Worm (Caenorhabditis elegans): ENCODE results near the gene C55A6.12.

Gene C55A6.12

ce11 chrV:11548914-11549406 is 46.0 kb upstream of the C55A6.12 start, which contains the start of the genes F38B7.17 and F38B7.3 (continued):
- no peak for TF ChIP-seq B0336.3 (GFP tag; IDR thresholded peaks at IDR 0.05)
- no peak for TF ChIP-seq snpc-1.1 (tag; optimal IDR thresholded peaks at IDR 0.05; ENCODE audit: insufficient read depth)
- no peak for TF ChIP-seq nhr-27 (tag; optimal IDR thresholded peaks at IDR 0.05)
- no peak for TF ChIP-seq F23B12.7 (tag; optimal IDR thresholded peaks at IDR 0.05; ENCODE audit: insufficient read depth)
- TF ChIP-seq F57C9.4 (tag; optimal IDR thresholded peaks at IDR 0.05) = no peak
- TF ChIP-seq bed-2 (GFP tag; IDR thresholded peaks at IDR 0.05) = no peak
- TF ChIP-seq nhr-80 (tag; optimal IDR thresholded peaks at IDR 0.05) = peak; percentile 56
- TF ChIP-seq B0019.2 (GFP tag; conservative IDR thresholded peaks at IDR 0.05) = no peak
- no peak for TF ChIP-seq lin-26 (GFP tag; IDR thresholded peaks at IDR 0.05)
- TF ChIP-seq F22D6.2 (tag; optimal IDR thresholded peaks at IDR 0.05) = no peak
- TF ChIP-seq F33H1.4 (GFP tag; IDR thresholded peaks at IDR 0.05) = no peak
- TF ChIP-seq Y79H2A.3 (GFP tag; conservative IDR thresholded peaks at IDR 0.05) = no peak
- TF ChIP-seq pbrm-1 (GFP tag; IDR thresholded peaks at IDR 0.05) = no peak
- TF ChIP-seq lin-40 (tag; optimal IDR thresholded peaks at IDR 0.05) = no peak
- TF ChIP-seq B0035.1 (tag; optimal IDR thresholded peaks at IDR 0.05) = no peak
- no peak for TF ChIP-seq athp-1 (tag; optimal IDR thresholded peaks at IDR 0.05)
- TF ChIP-seq Y56A3A.18 (GFP tag; IDR thresholded peaks at IDR 0.05) = no peak
- TF ChIP-seq lir-1 (GFP tag; conservative IDR thresholded peaks at IDR 0.05) = no peak
- no peak for TF ChIP-seq dpff-1 (tag; optimal IDR thresholded peaks at IDR 0.05)
- TF ChIP-seq die-1 (tag; optimal IDR thresholded peaks at IDR 0.05) = no peak
- TF ChIP-seq hlh-26 (GFP tag; conservative IDR thresholded peaks at IDR 0.05) = no peak
- TF ChIP-seq tbp1 (GFP tag; optimal IDR thresholded peaks at IDR 0.05) = peak; percentile 18
- no peak for TF ChIP-seq F37B4.10 (GFP tag; IDR thresholded peaks at IDR 0.05)

- TF ChIP-seq F37B4.10 (GFP tag; IDR thresholded peaks at IDR 0.05) (no peak), efl-1 (GFP tag; optimal IDR thresholded peaks at IDR 0.05) (no peak), egl-18 (GFP tag; IDR thresholded peaks at IDR 0.05) (no peak), pbrm-1 (GFP tag; IDR thresholded peaks at IDR 0.05) (no peak), him-1 (tag; optimal IDR thresholded peaks at IDR 0.05) (no peak), Y56A3A.18 (GFP tag; IDR thresholded peaks at IDR 0.05) (no peak), F39B2.1 (GFP tag; IDR thresholded peaks at IDR 0.05) (no peak), lsl-1 (GFP tag; optimal IDR thresholded peaks at IDR 0.05) (no peak), Y95B8A.8 (GFP tag; IDR thresholded peaks at IDR 0.05) (no peak), madf-10 (tag; optimal IDR thresholded peaks at IDR 0.05) (no peak), ceh-27 (GFP tag; optimal IDR thresholded peaks at IDR 0.05) (no peak), mel-28 (tag; optimal IDR thresholded peaks at IDR 0.05; ENCODE audit: borderline replicate concordance) (no peak), F22D6.2 (tag; optimal IDR thresholded peaks at IDR 0.05) (no peak), mxl-1 (tag; optimal IDR thresholded peaks at IDR 0.05) (no peak), F49E8.2 (tag; optimal IDR thresholded peaks at IDR 0.05; ENCODE audit: insufficient read depth) (no peak), hrde-1 (tag; optimal IDR thresholded peaks at IDR 0.05; ENCODE audit: borderline replicate concordance) (no peak), lin-54 (GFP tag; optimal IDR thresholded peaks at IDR 0.05) (no peak), dox-1 (GFP tag; IDR thresholded peaks at IDR 0.05) (no peak), athp-1 (tag; optimal IDR thresholded peaks at IDR 0.05) (no peak), egrh-3 (GFP tag; IDR thresholded peaks at IDR 0.05) (no peak)
These were observed 43.9 kb upstream of the C55A6.12 start, which contains the start of gene F38B7.11 for ce11 chrV:11546795-11547194. Gene F38B7.11, plus strand, starts transcription at chrV:11547095.

Measured in whole organism, young adult.